Worm (Caenorhabditis elegans): ENCODE data around the gene dod-3.

Gene dod-3

DNA sequence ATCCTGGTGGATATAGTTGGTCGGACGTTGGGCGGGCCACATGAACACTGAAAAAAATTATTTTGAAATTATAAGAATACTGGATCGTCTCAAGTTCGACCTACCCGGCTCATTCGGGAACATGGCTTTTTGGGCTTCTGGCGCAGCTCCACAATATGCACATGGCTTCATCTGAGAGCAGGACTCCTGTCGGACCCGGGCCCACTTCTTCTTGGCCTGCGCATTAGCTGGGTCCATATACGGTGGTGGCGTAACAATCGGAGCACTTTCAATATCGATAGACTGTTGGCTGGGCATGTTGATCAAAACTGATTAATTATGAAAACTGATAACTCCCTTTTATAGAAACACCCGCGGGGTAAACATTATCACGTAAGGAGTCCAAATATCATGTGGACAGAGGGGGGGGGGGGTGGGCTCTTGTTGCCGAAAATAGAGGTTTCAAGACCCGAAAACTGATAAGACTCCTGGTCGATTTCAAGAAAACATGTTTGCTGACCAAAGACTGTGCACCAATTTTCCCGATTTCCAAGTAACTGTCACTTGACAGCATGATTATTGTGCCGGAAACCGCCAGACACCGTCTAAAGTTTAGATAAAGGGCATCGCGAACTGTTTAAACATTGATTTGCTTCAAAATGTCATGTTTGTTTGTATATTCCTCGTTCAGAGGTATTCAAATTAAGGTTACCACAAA is at the start of gene dod-3:
TSS of gene dod-3 (minus strand) at position 315 of the 697 bp plus-strand sequence.
- TF ChIP-seq nhr-90 (tag; optimal IDR thresholded peaks at IDR 0.05; ENCODE audit: poor library complexity) (peak; percentile 43), ama-1 (optimal IDR thresholded peaks at IDR 0.05) (peak; percentile 8), elt-2 (tag; optimal IDR thresholded peaks at IDR 0.05) (peak; percentile 98), unc-30 (tag; optimal IDR thresholded peaks at IDR 0.05) (no peak)

DNA sequence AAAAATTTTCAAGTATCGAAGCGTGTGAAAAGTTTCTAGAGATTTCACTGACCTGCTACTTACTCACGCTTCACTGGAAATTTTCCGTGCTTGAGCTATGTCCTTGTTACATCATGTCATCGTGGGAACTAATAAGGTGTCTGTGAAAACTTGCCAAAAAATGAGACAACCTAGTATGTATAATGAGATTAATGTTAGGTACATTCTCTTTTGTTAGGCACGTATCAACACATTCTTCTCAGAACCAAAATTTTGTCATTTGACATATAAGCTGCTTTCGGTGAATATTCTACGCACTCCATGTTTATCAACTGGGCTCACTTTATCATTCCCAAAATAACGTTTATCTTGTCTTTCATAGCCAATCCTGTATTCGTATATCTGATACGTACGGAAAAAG is 43.1 kb upstream of the dod-3 start, which contains the start of gene srj-18:
TSS of gene srj-18 (plus strand) at position 301 of the 400 bp plus-strand sequence.
- no peak for TF ChIP-seq lin-15B (tag; optimal IDR thresholded peaks at IDR 0.05)
- TF ChIP-seq isw-1 (GFP tag; IDR thresholded peaks at IDR 0.05), result no peak
- TF ChIP-seq fkh-8 (tag; optimal IDR thresholded peaks at IDR 0.05), result peak; percentile 59

DNA sequence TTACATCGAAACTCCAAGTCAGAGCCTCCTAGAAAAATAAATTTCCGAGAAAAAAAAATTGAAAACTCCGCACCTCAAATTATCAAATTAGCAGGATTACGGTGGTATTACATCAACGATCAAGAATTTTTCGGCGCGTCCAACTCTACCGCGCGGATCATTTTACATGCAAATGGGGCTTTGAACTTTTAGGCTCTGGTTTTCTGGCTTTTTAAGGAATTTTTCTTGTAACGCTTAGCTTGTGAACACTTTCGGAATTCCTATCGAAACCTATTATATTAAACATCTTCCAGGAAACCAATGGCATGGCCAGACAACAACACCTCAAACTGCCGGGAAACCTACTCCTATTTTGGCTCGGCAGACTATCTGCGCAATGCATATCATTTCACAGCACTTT is 40.7 kb upstream of the dod-3 start, which contains the start of gene srh-56:
TSS of gene srh-56 (plus strand) at position 301 of the 400 bp plus-strand sequence.
- TF ChIP-seq lin-39 (tag; optimal IDR thresholded peaks at IDR 0.05) (no peak), ces-1 (GFP tag; optimal IDR thresholded peaks at IDR 0.05) (no peak), nhr-237 (tag; optimal IDR thresholded peaks at IDR 0.05) (no peak), unc-98 (GFP tag; IDR thresholded peaks at IDR 0.05) (no peak), ets-5 (GFP tag; IDR thresholded peaks at IDR 0.05) (no peak), blmp-1 (tag; optimal IDR thresholded peaks at IDR 0.05) (no peak), isw-1 (GFP tag; IDR thresholded peaks at IDR 0.05) (no peak), lin-15B (tag; optimal IDR thresholded peaks at IDR 0.05) (no peak), unc-130 (tag; optimal IDR thresholded peaks at IDR 0.05) (no peak), tlp-1 (tag; optimal IDR thresholded peaks at IDR 0.05) (no peak), unc-30 (tag; optimal IDR thresholded peaks at IDR 0.05) (no peak), alr-1 (tag; optimal IDR thresholded peaks at IDR 0.05; ENCODE audit: borderline replicate concordance) (no peak), ceh-88 (GFP tag; IDR thresholded peaks at IDR 0.05) (no peak), dsc-1 (tag; optimal IDR thresholded peaks at IDR 0.05) (no peak)

DNA sequence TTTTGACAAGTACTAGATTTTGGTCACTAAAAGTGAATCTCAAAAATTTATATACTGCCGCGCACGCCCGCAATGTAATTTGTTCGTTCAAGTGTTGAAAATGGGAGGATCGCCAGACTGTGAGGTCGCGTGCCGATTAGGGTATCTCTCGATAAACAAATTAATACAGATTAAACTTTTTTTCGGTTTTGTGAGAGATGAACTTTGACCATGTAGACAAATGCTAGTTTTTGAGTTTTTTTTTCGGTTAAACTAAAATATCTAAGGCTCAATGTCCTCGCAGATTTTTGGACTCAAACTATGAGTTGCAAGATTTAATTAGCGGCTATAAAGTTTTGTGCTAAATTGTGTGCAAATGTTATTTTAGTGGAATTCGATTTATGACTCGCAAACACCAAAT is 38.9 kb upstream of the dod-3 start, which contains the start of gene dhs-15:
TSS of gene dhs-15 (minus strand) at position 101 of the 400 bp plus-strand sequence.
- TF ChIP-seq nhr-85 (tag) (peak; percentile 64), nhr-77 (tag; optimal IDR thresholded peaks at IDR 0.05) (no peak)

DNA sequence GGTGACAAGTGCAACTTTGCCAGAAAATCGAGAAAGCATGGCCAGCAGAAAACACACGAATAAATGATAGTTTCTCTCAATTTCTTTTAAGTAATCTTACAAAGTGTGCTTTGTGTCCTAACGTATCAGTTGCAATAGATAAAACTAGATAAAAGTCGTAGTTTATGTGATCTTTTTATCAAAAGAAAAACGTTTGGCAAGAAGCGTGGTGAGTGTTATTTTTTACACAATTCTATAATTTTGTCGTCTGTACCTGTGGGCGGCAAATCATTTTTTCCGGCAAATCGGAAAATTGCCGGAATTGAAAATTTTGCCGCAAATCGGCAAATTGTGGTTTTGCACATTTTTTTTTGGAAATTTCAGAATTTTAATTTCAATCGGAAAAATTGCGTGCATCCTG is 36.6 kb upstream of the dod-3 start, which contains the start of gene R05D8.9:
TSS of gene R05D8.9 (minus strand) at position 101 of the 400 bp plus-strand sequence.
- no peak for TF ChIP-seq ama-1 (optimal IDR thresholded peaks at IDR 0.05)
- no peak for TF ChIP-seq nhr-90 (tag; optimal IDR thresholded peaks at IDR 0.05; ENCODE audit: poor library complexity)
- no peak for TF ChIP-seq sox-4 (tag; optimal IDR thresholded peaks at IDR 0.05)

DNA sequence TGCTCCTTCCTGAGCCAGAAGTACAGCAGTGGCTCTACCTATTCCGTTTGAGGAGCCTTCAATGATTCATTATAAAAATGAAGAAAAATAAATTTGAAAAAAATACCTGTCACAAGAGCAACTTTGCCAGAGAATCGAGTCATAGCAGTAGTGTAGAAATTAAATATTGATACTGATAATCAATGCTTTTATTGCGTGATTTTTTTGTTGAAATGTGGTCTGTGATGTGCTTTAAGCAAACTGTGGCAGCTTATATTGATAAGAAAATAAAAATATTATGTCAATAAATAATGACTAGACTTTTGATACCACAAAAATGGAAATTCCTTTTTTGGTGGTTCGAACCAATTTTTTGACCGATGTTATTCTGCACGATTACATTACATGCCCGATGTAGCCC is 34.2 kb upstream of the dod-3 start, which contains the start of gene dhs-14:
TSS of gene dhs-14 (minus strand) at position 149 of the 400 bp plus-strand sequence.
- no peak for TF ChIP-seq swsn-7 (tag; optimal IDR thresholded peaks at IDR 0.05)
- peak; percentile 71 for TF ChIP-seq elt-2 (tag; optimal IDR thresholded peaks at IDR 0.05)
- no peak for TF ChIP-seq rnt-1 (tag; optimal IDR thresholded peaks at IDR 0.05)
- TF ChIP-seq lin-35 (GFP tag; optimal IDR thresholded peaks at IDR 0.05), result peak in 1 of 2 experiments; percentile 21

DNA sequence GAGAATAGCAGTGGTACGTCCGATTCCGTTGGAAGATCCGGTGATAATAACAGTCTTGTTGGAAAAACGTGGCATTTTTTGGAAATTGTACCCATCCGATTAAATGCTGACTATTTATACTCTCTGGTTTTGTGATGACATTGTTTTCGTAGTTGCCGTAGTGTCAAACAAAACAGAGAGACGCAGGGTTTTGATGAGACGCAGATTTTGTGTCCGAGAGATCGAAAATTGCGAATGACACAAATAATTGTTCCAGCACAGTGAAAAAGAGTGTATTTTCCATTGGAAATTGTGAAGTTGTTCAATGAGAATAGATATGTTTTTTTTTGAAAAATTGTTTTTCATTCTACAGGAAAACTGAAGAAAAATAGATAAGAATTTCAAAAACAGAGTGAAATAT is 32.2 kb upstream of the dod-3 start, which contains the start of gene R05D8.7:
TSS of gene R05D8.7 (minus strand) at position 104 of the 400 bp plus-strand sequence.
- TF ChIP-seq efl-3 (GFP tag; optimal IDR thresholded peaks at IDR 0.05) (no peak), nhr-20 (tag; optimal IDR thresholded peaks at IDR 0.05) (peak; percentile 57), skn-1 (tag; optimal IDR thresholded peaks at IDR 0.05) (peak; percentile 32), nhr-90 (tag; optimal IDR thresholded peaks at IDR 0.05; ENCODE audit: poor library complexity) (no peak), unc-86 (tag; optimal IDR thresholded peaks at IDR 0.05) (no peak)

Measured in whole organism, L1 larva.